Worm (Caenorhabditis elegans): Measurements from ENCODE around the gene Y70G10A.4.

Y70G10A.4 gene

DNA sequence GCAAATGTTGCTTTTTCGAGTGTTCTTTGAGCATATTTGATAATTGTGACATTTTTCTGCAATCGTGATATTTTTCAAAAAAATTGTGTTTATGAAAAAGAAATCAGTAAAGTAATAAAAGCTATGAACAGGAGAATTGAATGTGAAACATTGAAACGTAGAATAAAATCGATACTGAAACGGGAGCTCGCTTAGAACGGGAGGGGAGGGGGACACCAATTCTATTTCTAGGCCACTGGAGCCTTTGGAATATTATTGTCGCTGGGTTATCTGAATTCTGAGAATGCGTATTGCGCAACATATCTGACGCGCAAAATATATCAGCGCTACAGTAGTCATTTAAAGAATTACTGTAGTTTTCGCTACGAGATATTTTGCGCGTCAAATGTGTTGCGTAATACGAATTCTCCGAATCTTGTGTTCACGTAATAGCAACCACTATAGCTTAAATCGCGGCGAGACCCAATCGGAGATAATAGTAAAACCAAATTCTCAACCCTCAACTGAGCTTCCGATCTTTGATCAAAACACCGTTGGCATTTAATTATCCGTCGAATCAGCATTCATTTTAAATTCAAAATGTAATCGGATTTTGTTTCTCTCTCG is 10.0 kb upstream of the Y70G10A.4 start, which contains the start of the genes blos-1 and best-18:
Gene blos-1, minus strand, starts transcription at position 58 of the 606 bp plus-strand sequence.
Gene best-18, plus strand, starts transcription at position 508 of the 606 bp plus-strand sequence.
- TF ChIP-seq nhr-76 (tag; optimal IDR thresholded peaks at IDR 0.05) (no peak), blmp-1 (tag; optimal IDR thresholded peaks at IDR 0.05) (no peak), pha-4 (tag; optimal IDR thresholded peaks at IDR 0.05) (no peak), elt-3 (tag; optimal IDR thresholded peaks at IDR 0.05) (no peak), mls-2 (tag; optimal IDR thresholded peaks at IDR 0.05) (no peak), ces-1 (GFP tag; optimal IDR thresholded peaks at IDR 0.05) (peak; percentile 9), sem-2 (GFP tag; optimal IDR thresholded peaks at IDR 0.05) (no peak), cnd-1 (tag; optimal IDR thresholded peaks at IDR 0.05) (no peak), zip-8 (tag; optimal IDR thresholded peaks at IDR 0.05) (peak; percentile 98), lsy-2 (tag; optimal IDR thresholded peaks at IDR 0.05) (peak; percentile 2)

DNA sequence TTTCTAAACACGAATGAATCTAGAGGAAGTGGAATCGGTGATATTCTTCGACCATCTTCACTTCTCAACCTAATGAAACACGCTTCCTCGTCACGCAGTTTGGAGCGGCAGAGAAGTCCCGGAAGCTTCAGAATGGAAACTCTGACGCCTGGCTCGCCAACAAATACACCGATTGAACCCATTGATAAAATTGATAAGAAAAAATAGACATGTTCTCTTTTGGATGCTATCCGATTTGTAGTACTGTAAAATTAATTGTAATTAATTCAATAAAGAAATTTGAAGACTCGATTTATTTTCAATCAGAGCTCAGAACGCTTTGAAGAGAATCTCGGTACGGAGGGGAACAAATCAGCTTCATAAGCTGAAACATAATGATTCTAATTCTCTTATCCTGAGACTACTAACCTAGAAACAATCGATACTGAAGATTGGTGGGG is 7.4 kb upstream of the Y70G10A.4 start:
- no peak for TF ChIP-seq unc-39 (tag; optimal IDR thresholded peaks at IDR 0.05)
- TF ChIP-seq ztf-11 (tag; optimal IDR thresholded peaks at IDR 0.05) = no peak
- no peak for TF ChIP-seq ceh-43 (GFP tag; optimal IDR thresholded peaks at IDR 0.05)
- no peak for TF ChIP-seq nhr-2 (tag; optimal IDR thresholded peaks at IDR 0.05)
- no peak for TF ChIP-seq elt-3 (tag; optimal IDR thresholded peaks at IDR 0.05)
- TF ChIP-seq elt-1 (tag; optimal IDR thresholded peaks at IDR 0.05; ENCODE audit: borderline replicate concordance, insufficient read depth) = no peak
- no peak for TF ChIP-seq unc-120 (tag; optimal IDR thresholded peaks at IDR 0.05; ENCODE audit: poor library complexity, severe bottlenecking)

DNA sequence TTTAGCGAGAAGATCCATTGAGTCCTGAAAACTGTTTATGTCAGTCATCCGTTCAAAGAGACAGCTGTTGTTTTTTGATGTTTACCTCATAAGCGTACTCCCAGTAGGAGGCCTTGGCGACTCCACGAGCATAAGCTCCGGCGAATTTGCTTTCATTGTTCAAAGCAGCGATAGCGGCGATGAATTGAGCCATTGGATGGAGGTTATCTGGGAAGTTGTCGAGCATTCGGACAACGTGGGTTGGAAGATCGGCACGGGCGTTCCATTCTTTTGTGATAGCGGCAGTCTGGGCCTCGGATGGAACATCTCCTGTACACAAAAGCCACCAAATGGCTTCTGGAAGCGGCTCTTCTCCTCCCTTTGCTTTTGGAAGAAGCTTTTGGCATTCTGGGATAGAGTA is 6.1 kb upstream of the Y70G10A.4 start:
- TF ChIP-seq hlh-1 (tag; optimal IDR thresholded peaks at IDR 0.05) = no peak
- TF ChIP-seq mab-5 (tag; optimal IDR thresholded peaks at IDR 0.05) = no peak
- no peak for TF ChIP-seq elt-3 (tag; optimal IDR thresholded peaks at IDR 0.05)
- TF ChIP-seq blmp-1 (tag; optimal IDR thresholded peaks at IDR 0.05) = no peak
- TF ChIP-seq cnd-1 (tag; optimal IDR thresholded peaks at IDR 0.05) = no peak
- TF ChIP-seq ces-1 (GFP tag; optimal IDR thresholded peaks at IDR 0.05) = no peak
- no peak for TF ChIP-seq ceh-83 (GFP tag; optimal IDR thresholded peaks at IDR 0.05)
- TF ChIP-seq lsy-2 (tag; optimal IDR thresholded peaks at IDR 0.05) = no peak
- TF ChIP-seq lin-13 (tag; optimal IDR thresholded peaks at IDR 0.05) = no peak
- TF ChIP-seq M03D4.4 (tag; optimal IDR thresholded peaks at IDR 0.05) = no peak
- TF ChIP-seq ceh-43 (GFP tag; optimal IDR thresholded peaks at IDR 0.05) = no peak
- no peak for TF ChIP-seq nhr-2 (tag; optimal IDR thresholded peaks at IDR 0.05)
- no peak for TF ChIP-seq unc-39 (tag; optimal IDR thresholded peaks at IDR 0.05)

DNA sequence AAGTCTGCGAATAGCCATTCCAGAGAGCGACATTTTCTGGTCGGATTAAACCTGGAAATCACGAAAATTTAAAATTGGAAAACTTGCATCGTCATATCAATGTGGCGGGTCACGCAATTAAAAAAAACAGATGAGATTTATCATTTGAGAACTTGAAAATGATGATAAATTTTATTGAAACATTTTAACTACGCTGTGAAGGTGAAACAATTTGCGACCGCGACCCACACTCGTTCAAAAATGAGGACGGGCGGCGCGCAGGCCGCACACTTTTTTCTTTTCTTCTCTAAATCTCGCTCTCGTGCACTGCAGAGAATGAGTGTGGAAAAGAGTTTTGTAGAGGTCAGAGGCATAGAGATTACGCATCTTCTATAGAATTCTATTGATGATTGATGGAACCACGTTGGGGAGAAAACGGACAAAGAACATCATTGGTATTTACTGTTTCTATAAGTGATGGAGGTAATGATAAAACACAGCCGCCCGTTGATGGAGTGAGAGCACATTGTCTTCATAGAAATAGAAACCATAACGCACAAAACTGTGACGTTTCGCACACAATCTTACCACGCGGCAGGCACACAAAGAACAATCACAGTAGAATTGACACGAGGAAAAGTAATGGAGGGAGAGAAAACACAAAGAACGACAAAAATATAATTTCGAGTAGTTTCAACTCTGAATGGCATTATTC is 5.2 kb upstream of the Y70G10A.4 start, which contains the start of gene cts-1:
Gene cts-1, minus strand, starts transcription at position 51 of the 694 bp plus-strand sequence.
- TF ChIP-seq hlh-1 (tag; optimal IDR thresholded peaks at IDR 0.05) (peak; percentile 23), blmp-1 (tag; optimal IDR thresholded peaks at IDR 0.05) (no peak), tbx-8 (GFP tag; optimal IDR thresholded peaks at IDR 0.05) (no peak), nhr-2 (tag; optimal IDR thresholded peaks at IDR 0.05) (no peak), lin-32 (GFP tag; optimal IDR thresholded peaks at IDR 0.05) (no peak), nhr-28 (tag; optimal IDR thresholded peaks at IDR 0.05) (no peak), nhr-237 (tag; optimal IDR thresholded peaks at IDR 0.05) (peak; percentile 46), unc-39 (tag; optimal IDR thresholded peaks at IDR 0.05) (no peak), zip-8 (tag; optimal IDR thresholded peaks at IDR 0.05) (no peak), mep-1 (tag; optimal IDR thresholded peaks at IDR 0.05) (peak; percentile 49), mab-5 (tag; optimal IDR thresholded peaks at IDR 0.05) (no peak), M03D4.4 (tag; optimal IDR thresholded peaks at IDR 0.05) (peak; percentile 42), nhr-12 (tag; optimal IDR thresholded peaks at IDR 0.05) (no peak), ceh-39 (tag; optimal IDR thresholded peaks at IDR 0.05) (no peak), ces-1 (GFP tag; optimal IDR thresholded peaks at IDR 0.05) (peak; percentile 23), sptf-1 (tag; optimal IDR thresholded peaks at IDR 0.05) (peak; percentile 40), elt-3 (tag; optimal IDR thresholded peaks at IDR 0.05) (no peak), mls-2 (tag; optimal IDR thresholded peaks at IDR 0.05) (no peak), cnd-1 (tag; optimal IDR thresholded peaks at IDR 0.05) (no peak), unc-62 (GFP tag; optimal IDR thresholded peaks at IDR 0.05) (peak; percentile 53), elt-1 (tag; optimal IDR thresholded peaks at IDR 0.05; ENCODE audit: borderline replicate concordance, insufficient read depth) (no peak), flh-1 (GFP tag; optimal IDR thresholded peaks at IDR 0.05) (no peak), unc-120 (tag; optimal IDR thresholded peaks at IDR 0.05; ENCODE audit: poor library complexity, severe bottlenecking) (peak; percentile 58), sem-2 (GFP tag; optimal IDR thresholded peaks at IDR 0.05) (no peak), nhr-76 (tag; optimal IDR thresholded peaks at IDR 0.05) (no peak), bed-3 (GFP tag; optimal IDR thresholded peaks at IDR 0.05) (no peak), lsy-2 (tag; optimal IDR thresholded peaks at IDR 0.05) (peak; percentile 76), lin-13 (tag; optimal IDR thresholded peaks at IDR 0.05) (peak; percentile 2), pha-4 (tag; optimal IDR thresholded peaks at IDR 0.05) (no peak), ham-2 (GFP tag; optimal IDR thresholded peaks at IDR 0.05) (no peak), snpc-4 (tag; optimal IDR thresholded peaks at IDR 0.05) (no peak), ceh-83 (GFP tag; optimal IDR thresholded peaks at IDR 0.05) (no peak), ztf-11 (tag; optimal IDR thresholded peaks at IDR 0.05) (no peak), drap-1 (GFP tag; optimal IDR thresholded peaks at IDR 0.05) (no peak), ceh-43 (GFP tag; optimal IDR thresholded peaks at IDR 0.05) (no peak)

All from whole organism, mixed stage, embryonic.